Fruit fly (Drosophila melanogaster) whole organism, embryonic: ENCODE results near the gene MESR6.
A peak's percentile ranks its signal among the peaks of the same experiment; 100 is the strongest.

Experiments
- B-H1 ChIP-seq: fragments of 200-800 bp; sonication (Bioruptor generic); IDR thresholded peaks from 3 replicates; pipeline ENCODE4 v1.3.6; 2022; ENCODE audit warnings: missing biosample characterization, missing genetic modification characterization
- Blimp-1 ChIP-seq: fragments of 200-800 bp; sonication (Bioruptor generic); optimal IDR thresholded peaks from 3 replicates; lab custom pipeline; 2018; ENCODE audit warnings: missing biosample characterization, missing genetic modification characterization, mild to moderate bottlenecking, moderate library complexity, missing genetic modification reagents
- CG10147 ChIP-seq: fragments of 200-800 bp; sonication (Bioruptor generic); optimal IDR thresholded peaks from 2 replicates; lab custom pipeline; 2019; ENCODE audit warnings: missing biosample characterization, mild to moderate bottlenecking, missing genetic modification characterization, moderate library complexity
- CG11504 ChIP-seq: fragments of 200-800 bp; sonication (Bioruptor generic); optimal IDR thresholded peaks from 3 replicates; lab custom pipeline; 2019; ENCODE audit warnings: missing biosample characterization, mild to moderate bottlenecking, missing genetic modification characterization, moderate library complexity
- CG13123 ChIP-seq: fragments of 200-800 bp; sonication (Bioruptor generic); optimal IDR thresholded peaks from 2 replicates; lab custom pipeline; 2016; ENCODE audit warnings: missing biosample characterization, missing genetic modification characterization
- CG13775 ChIP-seq: fragments of 200-800 bp; sonication (Bioruptor generic); optimal IDR thresholded peaks from 3 replicates; lab custom pipeline; 2017; ENCODE audit warnings: missing biosample characterization, mild to moderate bottlenecking, missing genetic modification characterization
- CG15269 ChIP-seq: fragments of 200-800 bp; sonication (Bioruptor generic); optimal IDR thresholded peaks from 2 replicates; lab custom pipeline; 2018; ENCODE audit warnings: missing biosample characterization, mild to moderate bottlenecking, missing genetic modification characterization, moderate library complexity
- CG15479 ChIP-seq: fragments of 200-800 bp; sonication (Bioruptor generic); optimal IDR thresholded peaks from 3 replicates; lab custom pipeline; 2019; ENCODE audit warnings: missing biosample characterization, mild to moderate bottlenecking, missing genetic modification characterization, moderate library complexity
- CG1647 ChIP-seq: fragments of 200-800 bp; sonication (Bioruptor generic); optimal IDR thresholded peaks from 3 replicates; lab custom pipeline; 2016; ENCODE audit warnings: missing biosample characterization, missing genetic modification characterization
- CG17612 ChIP-seq: fragments of 200-800 bp; sonication (Bioruptor generic); IDR thresholded peaks from 2 replicates; pipeline ENCODE4 v1.3.6; 2022; ENCODE audit warnings: missing biosample characterization, missing genetic modification characterization
- CG2202 ChIP-seq: fragments of 200-800 bp; sonication (Bioruptor generic); optimal IDR thresholded peaks from 2 replicates; lab custom pipeline; 2018; ENCODE audit warnings: missing biosample characterization, mild to moderate bottlenecking, missing genetic modification characterization
- CG2712 ChIP-seq: fragments of 200-800 bp; optimal IDR thresholded peaks from 3 replicates; lab custom pipeline; 2019; ENCODE audit warnings: missing biosample characterization, mild to moderate bottlenecking, missing genetic modification characterization, moderate library complexity
- CG30431 ChIP-seq: fragments of 200-800 bp; sonication (Bioruptor generic); optimal IDR thresholded peaks from 2 replicates; lab custom pipeline; 2017; ENCODE audit warnings: missing biosample characterization, missing genetic modification characterization
- CG32767 ChIP-seq: fragments of 200-800 bp; sonication (Bioruptor generic); IDR thresholded peaks from 2 replicates; pipeline ENCODE4 v1.3.6; 2022; ENCODE audit warnings: missing biosample characterization, missing genetic modification characterization
- CG4707 ChIP-seq: fragments of 200-800 bp; sonication (Bioruptor generic); optimal IDR thresholded peaks from 2 replicates; lab custom pipeline; 2018; ENCODE audit warnings: missing biosample characterization, mild to moderate bottlenecking, missing genetic modification characterization, moderate library complexity
- CG7556 ChIP-seq: fragments of 200-800 bp; sonication (Bioruptor generic); optimal IDR thresholded peaks from 2 replicates; lab custom pipeline; 2017; ENCODE audit warnings: missing biosample characterization, mild to moderate bottlenecking, missing genetic modification characterization
- CG8281 ChIP-seq: fragments of 200-800 bp; sonication (Bioruptor generic); optimal IDR thresholded peaks from 2 replicates; lab custom pipeline; 2018; ENCODE audit warnings: missing biosample characterization, mild to moderate bottlenecking, missing genetic modification characterization, moderate library complexity
- D ChIP-seq, 2 experiments: fragments of 200-800 bp in 1 of 2; fragments of >200 bp in 1 of 2; sonication (Bioruptor generic) in 1 of 2; optimal IDR thresholded peaks; 2 replicates in 1 of 2; 3 replicates in 1 of 2; lab custom pipeline; 2017; ENCODE audit warnings: mild to moderate bottlenecking in 1 of 2, missing biosample characterization in 1 of 2, missing genetic modification characterization in 1 of 2, missing genetic modification reagents in 1 of 2
- D19A ChIP-seq: fragments of 200-800 bp; optimal IDR thresholded peaks from 3 replicates; lab custom pipeline; 2019; ENCODE audit warnings: missing biosample characterization, mild to moderate bottlenecking, missing genetic modification characterization, moderate library complexity
- Dll ChIP-seq: fragments of 200-800 bp; sonication (Bioruptor generic); IDR thresholded peaks from 4 replicates; pipeline ENCODE4 v1.3.6; 2022; ENCODE audit warnings: missing biosample characterization, missing genetic modification characterization; ENCODE audit not compliant: partially characterized antibody
- Drgx ChIP-seq: fragments of 200-800 bp; sonication (Bioruptor generic); IDR thresholded peaks from 2 replicates; pipeline ENCODE4 v1.3.6; 2022; ENCODE audit warnings: missing biosample characterization, missing genetic modification characterization
- Gsc ChIP-seq: fragments of 200-800 bp; sonication (Bioruptor generic); IDR thresholded peaks from 2 replicates; pipeline ENCODE4 v1.3.6; 2022; ENCODE audit warnings: missing biosample characterization, missing genetic modification characterization
- Lim3 ChIP-seq: fragments of 200-800 bp; sonication (Bioruptor generic); IDR thresholded peaks from 2 replicates; pipeline ENCODE4 v1.3.6; 2022; ENCODE audit warnings: missing biosample characterization, missing genetic modification characterization
- Ravus ChIP-seq: fragments of 200-800 bp; sonication (Bioruptor generic); IDR thresholded peaks from 2 replicates; pipeline ENCODE4 v1.3.6; 2022; ENCODE audit warnings: missing biosample characterization, missing genetic modification characterization
- Sox102F ChIP-seq: fragments of 200-800 bp; sonication (Bioruptor generic); optimal IDR thresholded peaks from 2 replicates; lab custom pipeline; 2018; ENCODE audit warnings: missing biosample characterization, mild to moderate bottlenecking, missing genetic modification characterization, moderate library complexity
- al ChIP-seq: fragments of 200-800 bp; sonication (Bioruptor generic); IDR thresholded peaks from 2 replicates; pipeline ENCODE4 v1.3.6; 2022; ENCODE audit warnings: missing biosample characterization, missing genetic modification characterization
- bsh ChIP-seq, 2 experiments: fragments of 200-800 bp; sonication (Bioruptor generic); optimal IDR thresholded peaks; 2 replicates each; lab custom pipeline; 2017 to 2018; ENCODE audit warnings: mild to moderate bottlenecking in 2 of 2, missing biosample characterization in 2 of 2, missing genetic modification characterization in 2 of 2, moderate library complexity in 1 of 2
- gem ChIP-seq: fragments of 200-800 bp; sonication (Bioruptor generic); optimal IDR thresholded peaks from 2 replicates; lab custom pipeline; 2019; ENCODE audit warnings: missing biosample characterization, mild to moderate bottlenecking, missing genetic modification characterization, moderate library complexity
- jing ChIP-seq: fragments of 200-800 bp; sonication (Bioruptor generic); optimal IDR thresholded peaks from 2 replicates; lab custom pipeline; 2018; ENCODE audit warnings: missing biosample characterization, mild to moderate bottlenecking, missing genetic modification characterization
- lbe ChIP-seq: fragments of 200-800 bp; sonication (Bioruptor generic); optimal IDR thresholded peaks from 2 replicates; lab custom pipeline; 2016; ENCODE audit warnings: missing biosample characterization, mild to moderate bottlenecking, missing genetic modification characterization
- nom ChIP-seq: fragments of 200-800 bp; sonication (Bioruptor generic); optimal IDR thresholded peaks from 2 replicates; lab custom pipeline; 2017; ENCODE audit warnings: missing biosample characterization, missing genetic modification characterization, mild to moderate bottlenecking, moderate library complexity, missing genetic modification reagents
- pan ChIP-seq, 4 experiments: fragments of >200 bp in 3 of 4; fragments of 200-800 bp in 1 of 4; sonication (Bioruptor generic) in 1 of 4; optimal IDR thresholded peaks in 3 of 4; IDR thresholded peaks in 1 of 4; 2 replicates each; pipeline versions ENCODE4 v1.3.6 to Lab custom; 2017 to 2022; ENCODE audit warnings: missing biosample characterization in 2 of 4, missing genetic modification characterization in 2 of 4, mixed read lengths in 1 of 4
- pros ChIP-seq: fragments of 200-800 bp; sonication (Bioruptor generic); optimal IDR thresholded peaks from 3 replicates; lab custom pipeline; 2019; ENCODE audit warnings: missing biosample characterization, mild to moderate bottlenecking, missing genetic modification characterization, moderate library complexity
- row ChIP-seq: fragments of 200-800 bp; sonication (Bioruptor generic); IDR thresholded peaks from 3 replicates; pipeline ENCODE4 v1.3.6; 2022; ENCODE audit warnings: missing biosample characterization, missing genetic modification characterization
- sens ChIP-seq: fragments of 200-800 bp; sonication (Bioruptor generic); peaks from one replicate; lab custom pipeline; 2016; ENCODE audit warnings: missing biosample characterization, missing genetic modification characterization
- sug ChIP-seq: fragments of 200-800 bp; optimal IDR thresholded peaks from 2 replicates; lab custom pipeline; 2019; ENCODE audit warnings: missing biosample characterization, mild to moderate bottlenecking, missing genetic modification characterization, moderate library complexity
- tin ChIP-seq: fragments of 200-800 bp; sonication (Bioruptor generic); optimal IDR thresholded peaks from 3 replicates; lab custom pipeline; 2016; ENCODE audit warnings: missing biosample characterization, missing genetic modification characterization
- vvl ChIP-seq: fragments of 200-800 bp; sonication (Bioruptor generic); IDR thresholded peaks from 2 replicates; pipeline ENCODE4 v1.3.6; 2022; ENCODE audit warnings: missing biosample characterization, missing genetic modification characterization

The MESR6 gene

dm6 chr3L:19074673-19075402 is 17.6 kb upstream of the MESR6 start (continued):
- TF ChIP-seq sug: no peak
- peak; percentile 61 for TF ChIP-seq sens (GFP tag; lab: Kevin White, UChicago)
- TF ChIP-seq nom (GFP tag; lab: Kevin White, UChicago): peak; percentile 5
- TF ChIP-seq Drgx: 0 out of 2 replicates have a peak, but pooled peaks have one; percentile 6
- TF ChIP-seq tin (GFP tag; lab: Kevin White, UChicago): no peak
- TF ChIP-seq Dll: no peak
- 0 out of 2 replicates have a peak, but pooled peaks have one; percentile 31 for TF ChIP-seq CG32767 (GFP tag; lab: Robert Waterston, UW)
- TF ChIP-seq CG10147 (GFP tag; lab: Kevin White, UChicago): no peak
- no peak for TF ChIP-seq B-H1 (GFP tag; lab: Robert Waterston, UW)
- TF ChIP-seq CG15479 (GFP tag; lab: Kevin White, UChicago): no peak
- no peak for TF ChIP-seq CG30431 (GFP tag; lab: Kevin White, UChicago)
- no peak for TF ChIP-seq CG17612 (GFP tag; lab: Robert Waterston, UW)
- no peak for TF ChIP-seq Gsc (GFP tag; lab: Robert Waterston, UW)
- TF ChIP-seq jing: no peak
- no peak for TF ChIP-seq CG4707 (GFP tag; lab: Kevin White, UChicago)
- TF ChIP-seq D (optimal IDR thresholded peaks at IDR 0.05; lab: Kevin White, UChicago): no peak
- TF ChIP-seq D (GFP tag; optimal IDR thresholded peaks at IDR 0.05; lab: Kevin White, UChicago): no peak
- TF ChIP-seq CG2202 (tag; lab: Kevin White, UChicago): no peak

- peak; percentile 0 for TF ChIP-seq CG15269
- TF ChIP-seq CG7556 (GFP tag; lab: Kevin White, UChicago): no peak
- TF ChIP-seq CG1647: no peak
- TF ChIP-seq sens (GFP tag; lab: Kevin White, UChicago): peak; percentile 22
- no peak for TF ChIP-seq Lim3 (GFP tag; lab: Robert Waterston, UW)
- TF ChIP-seq CG8281 (tag; lab: Kevin White, UChicago): peak; percentile 93
- no peak for TF ChIP-seq pros (GFP tag; lab: Kevin White, UChicago)
- TF ChIP-seq al (GFP tag; lab: Robert Waterston, UW): no peak
Measured at dm6 chr3L:19075976-19076375, 16.5 kb upstream of the MESR6 start.

dm6 chr3L:19078444-19078843 is 14.0 kb upstream of the MESR6 start:
- TF ChIP-seq Ravus (GFP tag; lab: Robert Waterston, UW) (no peak), Drgx (peak; percentile 60), Blimp-1 (GFP tag; lab: Kevin White, UChicago) (peak; percentile 3), CG11504 (peak; percentile 3), CG2712 (tag; lab: Kevin White, UChicago) (peak; percentile 3), lbe (peak; percentile 10), CG13775 (GFP tag; lab: Kevin White, UChicago) (no peak), bsh (GFP tag; optimal IDR thresholded peaks at IDR 0.05; lab: Kevin White, UChicago) (peak in 1 of 2 experiments; percentile 4), Sox102F (GFP tag; lab: Kevin White, UChicago) (peak; percentile 20), vvl (GFP tag; lab: Robert Waterston, UW) (0 out of 2 replicates have a peak, but pooled peaks have one; percentile 30), D19A (tag; lab: Kevin White, UChicago) (peak; percentile 92), pan (optimal IDR thresholded peaks at IDR 0.05; lab: Kevin White, UChicago) (no peak), pan (GFP tag; optimal IDR thresholded peaks at IDR 0.05 in 1 of 2, IDR thresholded peaks at IDR 0.05 in 1 of 2) (no peak), row (GFP tag; lab: Robert Waterston, UW) (0 out of 3 replicates have a peak, but pooled peaks have one; percentile 24), CG13123 (GFP tag; lab: Kevin White, UChicago) (no peak), gem (tag; lab: Kevin White, UChicago) (peak; percentile 43)
- TF ChIP-seq, all 482 proteins: peak for 11
